Fruit fly (Drosophila melanogaster) whole organism, adult: ENCODE results near the gene Surf1.

ENCODE experiments used
- CG1620 ChIP-seq: fragments of 200-800 bp; sonication (Bioruptor generic); optimal IDR thresholded peaks from 2 replicates; lab custom pipeline; 2016; ENCODE audit warnings: missing biosample characterization, missing genetic modification characterization
- pad ChIP-seq: fragments of 200-800 bp; sonication (Bioruptor generic); optimal IDR thresholded peaks from 3 replicates; lab custom pipeline; 2017; ENCODE audit warnings: missing biosample characterization, missing genetic modification characterization, mild to moderate bottlenecking, moderate library complexity, missing genetic modification reagents
- tj ChIP-seq: fragments of 200-800 bp; sonication (Bioruptor generic); optimal IDR thresholded peaks from 3 replicates; lab custom pipeline; 2017; ENCODE audit warnings: missing biosample characterization, mild to moderate bottlenecking, missing genetic modification characterization, moderate library complexity

DNA sequence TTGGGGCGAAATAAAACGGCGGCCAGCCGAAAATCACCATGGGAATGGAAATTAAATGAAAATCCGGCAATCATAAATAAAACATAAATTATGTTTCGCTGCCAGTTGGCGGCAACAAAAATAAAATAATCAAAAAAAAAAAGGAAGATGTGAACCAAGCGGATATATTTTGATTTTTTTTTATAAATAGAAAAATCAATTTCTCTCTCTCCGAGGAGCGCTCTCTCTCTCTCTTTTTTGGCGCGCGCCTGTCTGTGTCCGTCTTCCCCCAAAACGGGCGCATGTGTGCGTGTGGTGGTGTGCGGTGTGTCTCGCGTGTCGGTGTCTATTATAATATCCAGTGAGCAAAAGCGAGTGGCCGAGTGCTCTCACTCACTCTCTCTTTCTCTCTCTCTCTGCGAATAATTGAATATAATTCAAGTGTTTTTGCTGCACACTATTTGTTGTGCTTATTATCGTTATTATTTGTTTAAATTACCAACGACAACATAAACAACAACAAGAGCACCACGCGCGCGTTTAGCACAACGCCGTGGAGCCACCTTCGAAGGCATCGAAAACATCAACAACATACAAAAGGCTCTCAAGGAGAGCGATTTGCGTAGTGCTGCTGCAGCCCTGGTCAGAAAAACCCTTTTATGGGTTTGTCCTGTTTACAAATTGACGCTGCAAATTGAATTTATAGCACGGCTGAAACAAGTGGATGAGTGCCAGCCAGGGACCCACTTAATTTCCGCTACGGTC, 14.8 kb upstream of the Surf1 start:
- TF ChIP-seq tj (no peak), pad (GFP tag; lab: Kevin White, UChicago) (no peak), CG1620 (GFP tag; lab: Kevin White, UChicago) (no peak)
